Fruit fly (Drosophila melanogaster) Kc167 (cell line): ENCODE data around the gene CG34332.
"Not testable (repeated sequence)": the region's sequence is repeated elsewhere in the genome, so short reads cannot be mapped to it uniquely, and the experiment has no call there.

Experiments
- Myc ChIP-seq: fragments of >200 bp; optimal IDR thresholded peaks from 2 replicates; lab custom pipeline; 2017; ENCODE audit warnings: missing external identifiers
- Sin3A ChIP-seq: fragments of >200 bp; optimal IDR thresholded peaks from 2 replicates; lab custom pipeline; 2018; ENCODE audit warnings: missing external identifiers
- ttk ChIP-seq: sonication (Bioruptor generic); optimal IDR thresholded peaks from 2 replicates; lab custom pipeline; 2017; ENCODE audit warnings: missing external identifiers

Gene CG34332

DNA sequence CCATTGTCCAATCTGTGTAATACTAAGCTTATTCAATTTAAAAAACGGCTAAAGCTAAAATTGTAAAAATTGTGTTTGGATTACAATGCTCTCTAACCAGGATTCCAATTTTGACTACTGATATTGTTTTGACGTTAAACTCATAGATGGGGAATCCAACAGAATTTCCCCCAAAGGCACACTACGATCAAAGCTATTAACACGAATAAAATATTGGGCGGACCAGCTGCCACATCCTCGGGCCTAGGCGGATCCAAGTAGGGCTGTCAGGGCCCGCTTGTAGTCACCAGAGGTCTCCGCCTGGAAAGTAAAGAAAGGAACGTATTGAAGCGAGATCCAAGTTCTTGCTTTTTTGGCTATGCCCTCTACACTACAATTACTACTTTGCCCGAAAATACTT, 45.6 kb downstream of the CG34332 start, which contains the start of gene Sdic2:
Gene Sdic2 (minus strand): TSS at position 101 of the 400 bp plus-strand sequence.
- not testable (repeated sequence) for TF ChIP-seq ttk; Myc (lab: Kevin White, UChicago); Sin3A (lab: Kevin White, UChicago)
